Worm (Caenorhabditis elegans) whole organism, L4 larva: ENCODE data around the gene Y73F4A.2.

Experiments used
- F37D6.2 ChIP-seq: sonication (generic microtip); optimal IDR thresholded peaks from 2 replicates; lab custom pipeline; 2016; ENCODE audit warnings: mild to moderate bottlenecking, missing genetic modification characterization, missing compliant biosample characterization
- ZK337.2 ChIP-seq: fragments of 200-800 bp; sonication (Bioruptor generic); IDR thresholded peaks from 2 replicates; pipeline ENCODE4 v1.3.6; 2022; ENCODE audit warnings: missing genetic modification reagents, missing genetic modification characterization, missing compliant biosample characterization
- aly-2 ChIP-seq: sonication (generic microtip); optimal IDR thresholded peaks from 2 replicates; lab custom pipeline; 2018; ENCODE audit warnings: missing biosample characterization, missing genetic modification characterization
- ama-1 ChIP-seq: fragments of 150-350 bp; optimal IDR thresholded peaks from 2 replicates; lab custom pipeline; 2014; ENCODE audit warnings: inconsistent platforms, mixed read lengths
- dmd-6 ChIP-seq: fragments of 200-800 bp; sonication (Bioruptor generic); IDR thresholded peaks from 2 replicates; pipeline ENCODE4 v1.3.6; 2022; ENCODE audit warnings: missing genetic modification reagents, missing genetic modification characterization, missing compliant biosample characterization
- lin-13 ChIP-seq: fragments of 150-350 bp; optimal IDR thresholded peaks from 2 replicates; lab custom pipeline; 2014; ENCODE audit warnings: missing biosample characterization, missing genetic modification reagents, missing genetic modification characterization
- lin-15B ChIP-seq: fragments of 150-350 bp; sonication (generic microtip); optimal IDR thresholded peaks from 3 replicates; lab custom pipeline; 2014; ENCODE audit warnings: missing biosample characterization, missing genetic modification characterization
- nhr-11 ChIP-seq: fragments of 150-350 bp; optimal IDR thresholded peaks from 2 replicates; lab custom pipeline; 2014; ENCODE audit warnings: missing biosample characterization, missing genetic modification characterization
- nhr-237 ChIP-seq: sonication (generic microtip); optimal IDR thresholded peaks from 2 replicates; lab custom pipeline; 2017; ENCODE audit warnings: missing biosample characterization, missing genetic modification characterization
- nhr-25 ChIP-seq: sonication (generic microtip); optimal IDR thresholded peaks from 2 replicates; lab custom pipeline; 2017; ENCODE audit warnings: missing genetic modification characterization, mild to moderate bottlenecking, missing compliant biosample characterization, antibody characterized with exemption, moderate library complexity, borderline replicate concordance; ENCODE audit not compliant: insufficient read depth
- snpc-4 ChIP-seq: fragments of 150-350 bp; optimal IDR thresholded peaks from 2 replicates; lab custom pipeline; 2014; ENCODE audit warnings: missing biosample characterization, missing genetic modification characterization
- unc-130 ChIP-seq: sonication (generic microtip); optimal IDR thresholded peaks from 2 replicates; lab custom pipeline; 2016; ENCODE audit warnings: missing genetic modification reagents, missing genetic modification characterization, missing compliant biosample characterization
- unc-39 ChIP-seq: sonication (generic microtip); optimal IDR thresholded peaks from 2 replicates; lab custom pipeline; 2017; ENCODE audit warnings: missing biosample characterization, missing genetic modification characterization
- zag-1 ChIP-seq: fragments of 150-350 bp; optimal IDR thresholded peaks from 2 replicates; lab custom pipeline; 2014; ENCODE audit warnings: missing biosample characterization, missing genetic modification characterization

DNA sequence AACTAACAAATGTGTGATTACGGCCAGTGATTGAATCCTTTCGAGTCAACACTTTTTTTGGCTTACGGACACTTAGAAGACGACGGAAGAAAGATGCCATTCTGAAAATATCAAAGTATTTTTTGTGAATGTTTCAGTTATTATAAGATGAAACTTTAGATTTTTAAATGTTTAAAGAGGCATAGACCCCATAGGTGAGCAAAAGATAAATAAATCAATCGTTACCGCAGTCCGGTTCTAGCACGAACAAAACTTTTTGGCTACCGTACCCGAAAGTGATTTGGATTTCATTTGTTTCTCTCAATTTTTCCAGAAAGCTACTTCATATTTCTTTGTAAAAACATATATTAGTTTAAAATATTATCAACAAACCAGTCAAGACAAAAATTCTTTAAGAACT is 6.1 kb downstream of the Y73F4A.2 start, which contains the start of gene C53D6.7:
- no peak for TF ChIP-seq unc-39 (tag; lab: Kevin White, UChicago)
- no peak for TF ChIP-seq unc-130 (GFP tag; lab: Kevin White, UChicago)
- TF ChIP-seq snpc-4 (tag; lab: Kevin White, UChicago): no peak
- no peak for TF ChIP-seq lin-15B (tag; lab: Kevin White, UChicago)
- TF ChIP-seq zag-1: no peak
- TF ChIP-seq aly-2 (tag; lab: Kevin White, UChicago): no peak
- no peak for TF ChIP-seq lin-13 (GFP tag; lab: Kevin White, UChicago)
- TF ChIP-seq ZK337.2 (GFP tag; lab: Robert Waterston, UW): no peak
- TF ChIP-seq nhr-25 (tag; lab: Kevin White, UChicago): no peak
- no peak for TF ChIP-seq nhr-237 (tag; lab: Kevin White, UChicago)
- TF ChIP-seq ama-1 (lab: Kevin White, UChicago): no peak
- TF ChIP-seq dmd-6 (GFP tag; lab: Robert Waterston, UW): no peak
- TF ChIP-seq F37D6.2: no peak
- no peak for TF ChIP-seq nhr-11 (tag; lab: Kevin White, UChicago)
